Worm (Caenorhabditis elegans): ENCODE data around the gene rig-6.

DNA sequence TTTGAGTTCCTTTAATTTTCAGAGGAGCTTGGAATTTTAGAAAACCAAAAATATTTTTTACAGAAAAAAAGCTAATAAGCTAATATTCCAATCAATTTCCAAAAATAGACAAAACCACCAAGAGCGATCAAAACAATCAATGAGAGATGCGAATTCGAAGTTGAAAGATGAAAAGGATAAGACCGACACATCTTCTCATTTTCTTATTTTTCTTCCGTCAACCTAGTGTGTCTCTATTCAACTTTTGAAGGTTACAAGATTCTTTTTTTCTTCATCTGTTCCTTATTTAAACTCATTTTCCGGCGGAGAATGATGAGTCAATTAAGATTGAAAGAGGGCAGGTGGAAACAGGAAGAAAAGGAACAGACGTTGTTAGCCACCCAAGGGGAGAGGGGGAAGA, 44.3 kb downstream of the rig-6 start:
- no peak for TF ChIP-seq hmbx-1 (tag; optimal IDR thresholded peaks at IDR 0.05)
- no peak for TF ChIP-seq tra-4 (tag; optimal IDR thresholded peaks at IDR 0.05)
- TF ChIP-seq scrt-1 (GFP tag; IDR thresholded peaks at IDR 0.05) = no peak
- no peak for TF ChIP-seq ama-1 (optimal IDR thresholded peaks at IDR 0.05)
- TF ChIP-seq ceh-13 (GFP tag; optimal IDR thresholded peaks at IDR 0.05) = no peak
- TF ChIP-seq flt-1 (GFP tag; IDR thresholded peaks at IDR 0.05) = no peak
- TF ChIP-seq B0310.2 (tag; optimal IDR thresholded peaks at IDR 0.05) = no peak
- TF ChIP-seq tbx-11 (GFP tag; IDR thresholded peaks at IDR 0.05) = no peak

All from whole organism, early embryonic.